Worm (Caenorhabditis elegans) whole organism, L3 larva: ENCODE results near the gene Y43C5B.3.

Source experiments
- lin-39 ChIP-seq: fragments of 150-350 bp; optimal IDR thresholded peaks from 2 replicates; lab custom pipeline; 2018; ENCODE audit warnings: missing biosample characterization, missing genetic modification reagents, missing genetic modification characterization
- snpc-4 ChIP-seq: fragments of 150-350 bp; optimal IDR thresholded peaks from 2 replicates; lab custom pipeline; 2014; ENCODE audit warnings: missing biosample characterization, missing genetic modification characterization

DNA sequence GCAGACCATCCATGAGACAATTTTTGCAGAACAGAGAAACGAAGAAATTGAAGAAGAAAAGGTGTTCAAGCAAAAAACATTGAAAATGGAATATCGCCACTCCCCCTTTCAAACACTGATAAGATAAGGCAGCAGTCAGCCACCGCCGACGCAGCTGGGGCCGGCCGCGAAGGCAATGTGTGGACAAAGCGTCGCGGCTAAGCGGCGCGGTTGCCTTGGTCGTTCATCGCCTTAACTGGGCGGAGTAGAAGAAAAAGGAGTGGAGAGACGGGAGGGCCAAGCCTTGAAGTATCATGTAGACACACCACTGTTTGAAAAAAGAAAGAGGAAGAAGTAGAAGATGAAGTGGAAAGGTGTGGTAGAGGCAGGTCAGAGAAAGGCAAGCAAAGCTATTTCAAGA is 19.4 kb upstream of the Y43C5B.3 start:
- TF ChIP-seq snpc-4: no peak
- no peak for TF ChIP-seq lin-39
